Worm (Caenorhabditis elegans) whole organism, young adult: ENCODE data around the gene clec-143.

Source experiments
- F37B4.10 ChIP-seq: fragments of 200-800 bp; sonication (Bioruptor generic); IDR thresholded peaks from 2 replicates; pipeline ENCODE4 v1.3.6; 2022; ENCODE audit warnings: missing genetic modification characterization, missing compliant biosample characterization
- ZK185.1 ChIP-seq: sonication (generic microtip); optimal IDR thresholded peaks from 2 replicates; lab custom pipeline; 2016; ENCODE audit warnings: mild to moderate bottlenecking, missing genetic modification characterization, missing compliant biosample characterization; ENCODE audit not compliant: poor library complexity, severe bottlenecking
- ama-1 ChIP-seq, 3 experiments: fragments of 150-350 bp in 1 of 3; sonication (generic microtip) in 2 of 3; optimal IDR thresholded peaks; 2 replicates each; lab custom pipeline; 2014 to 2018; ENCODE audit warnings: missing biosample characterization in 2 of 3, missing genetic modification characterization in 2 of 3, missing genetic modification reagents in 2 of 3
- lir-1 ChIP-seq: fragments of 200-800 bp; sonication (Bioruptor generic); conservative IDR thresholded peaks from 2 replicates; pipeline ENCODE4 v1.3.6; 2022; ENCODE audit warnings: missing genetic modification reagents, missing genetic modification characterization, missing compliant biosample characterization
- madf-8 ChIP-seq: fragments of 200-800 bp; sonication (Bioruptor generic); conservative IDR thresholded peaks from 2 replicates; pipeline ENCODE4 v1.3.6; 2022; ENCODE audit warnings: missing genetic modification reagents, missing genetic modification characterization, missing compliant biosample characterization
- nfya-1 ChIP-seq: sonication (generic microtip); optimal IDR thresholded peaks from 2 replicates; lab custom pipeline; 2017; ENCODE audit warnings: antibody characterized with exemption, missing compliant biosample characterization, missing genetic modification characterization, borderline replicate concordance; ENCODE audit not compliant: insufficient read depth
- nhr-120 ChIP-seq: fragments of 200-800 bp; sonication (Bioruptor generic); IDR thresholded peaks from 2 replicates; pipeline ENCODE4 v1.3.6; 2022; ENCODE audit warnings: missing genetic modification characterization, missing compliant biosample characterization
- tlf-1 ChIP-seq: fragments of 200-800 bp; sonication (Bioruptor generic); optimal IDR thresholded peaks from 2 replicates; lab custom pipeline; 2018; ENCODE audit warnings: mild to moderate bottlenecking, missing genetic modification characterization, missing compliant biosample characterization
- ztf-26 ChIP-seq: sonication (generic microtip); optimal IDR thresholded peaks from 2 replicates; lab custom pipeline; 2017; ENCODE audit warnings: missing genetic modification characterization, missing compliant biosample characterization

- TF ChIP-seq F37B4.10 (GFP tag; lab: Robert Waterston, UW) = no peak
- TF ChIP-seq nhr-120 (GFP tag; lab: Robert Waterston, UW) = no peak
- no peak for TF ChIP-seq tlf-1
- no peak for TF ChIP-seq nfya-1
- no peak for TF ChIP-seq madf-8
- TF ChIP-seq lir-1 (GFP tag; lab: Robert Waterston, UW) = no peak
- TF ChIP-seq ama-1 (optimal IDR thresholded peaks at IDR 0.05; lab: Kevin White, UChicago) = no peak
- TF ChIP-seq ama-1 (GFP tag; optimal IDR thresholded peaks at IDR 0.05; lab: Kevin White, UChicago) = no peak
- no peak for TF ChIP-seq ZK185.1 (tag; lab: Kevin White, UChicago)
- no peak for TF ChIP-seq ztf-26 (tag; lab: Kevin White, UChicago)
Observed at ce11 chrII:10479348-10479747, 9.3 kb upstream of the clec-143 start, which contains the start of gene clec-59.
